Worm (Caenorhabditis elegans) whole organism, mixed stage, embryonic: ENCODE measurements around the gene F54B3.1.

Experiments
- nhr-28 ChIP-seq: fragments of 150-350 bp; optimal IDR thresholded peaks from 2 replicates; lab custom pipeline; 2014; ENCODE audit warnings: missing biosample characterization, missing genetic modification characterization
- zip-8 ChIP-seq: fragments of 150-350 bp; optimal IDR thresholded peaks from 2 replicates; lab custom pipeline; 2014; ENCODE audit warnings: missing biosample characterization, missing genetic modification characterization

DNA sequence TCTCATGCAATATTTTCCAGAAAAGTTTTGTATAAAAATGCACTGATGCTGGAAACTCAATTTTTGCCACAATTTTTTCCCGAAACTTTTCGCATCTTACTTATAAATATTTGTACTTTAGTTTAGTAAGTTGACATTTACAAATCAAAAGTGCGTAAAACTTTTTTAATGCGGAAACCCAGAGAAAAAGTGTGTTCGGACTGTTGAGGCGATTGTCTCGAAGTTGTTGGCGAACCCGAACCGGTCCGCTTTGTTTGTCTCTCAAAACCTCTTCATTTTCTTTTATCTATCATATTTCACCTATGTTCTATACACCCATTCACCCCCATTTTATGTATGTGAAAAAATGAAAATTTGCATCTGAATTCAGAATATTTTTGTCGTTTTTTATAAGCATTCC, 30.4 kb upstream of the F54B3.1 start:
- TF ChIP-seq nhr-28 (tag; lab: Kevin White, UChicago), result no peak
- no peak for TF ChIP-seq zip-8
